Worm (Caenorhabditis elegans) whole organism, L4 larva: Measurements from ENCODE around the gene pcp-5.

Experiments used
- T20F7.1 ChIP-seq: fragments of 200-800 bp; sonication (Bioruptor generic); optimal IDR thresholded peaks from 2 replicates; lab custom pipeline; 2018; ENCODE audit warnings: mild to moderate bottlenecking, missing genetic modification characterization, missing compliant biosample characterization
- T26A8.4 ChIP-seq: fragments of 200-800 bp; sonication (Bioruptor generic); IDR thresholded peaks from 2 replicates; pipeline ENCODE4 v1.3.6; 2022; ENCODE audit warnings: missing genetic modification characterization, missing compliant biosample characterization
- aha-1 ChIP-seq: fragments of 150-350 bp; peaks from one replicate; lab custom pipeline; 2014; ENCODE audit warnings: missing biosample characterization, missing genetic modification characterization
- ama-1 ChIP-seq: fragments of 150-350 bp; optimal IDR thresholded peaks from 2 replicates; lab custom pipeline; 2014; ENCODE audit warnings: inconsistent platforms, mixed read lengths
- attf-4 ChIP-seq: sonication (generic microtip); optimal IDR thresholded peaks from 3 replicates; lab custom pipeline; 2017; ENCODE audit warnings: missing biosample characterization, missing genetic modification characterization
- ceh-32 ChIP-seq: sonication (generic microtip); optimal IDR thresholded peaks from 2 replicates; lab custom pipeline; 2016; ENCODE audit warnings: mild to moderate bottlenecking, missing genetic modification characterization, missing compliant biosample characterization; ENCODE audit not compliant: poor library complexity
- ceh-62 ChIP-seq: sonication (generic microtip); optimal IDR thresholded peaks from 2 replicates; lab custom pipeline; 2017; ENCODE audit warnings: missing biosample characterization, missing genetic modification characterization
- ces-1 ChIP-seq: fragments of 150-350 bp; sonication (generic microtip); optimal IDR thresholded peaks from 4 replicates; lab custom pipeline; 2014; ENCODE audit warnings: missing biosample characterization, missing genetic modification reagents, missing genetic modification characterization
- cey-2 ChIP-seq: sonication (generic microtip); optimal IDR thresholded peaks from 3 replicates; lab custom pipeline; 2017; ENCODE audit warnings: missing genetic modification characterization, mild to moderate bottlenecking, missing compliant biosample characterization, antibody characterized with exemption, borderline replicate concordance; ENCODE audit not compliant: insufficient read depth
- daf-16 ChIP-seq, 3 experiments: sonication (generic microtip); optimal IDR thresholded peaks; 2 replicates each; lab custom pipeline; 2016 to 2017; ENCODE audit warnings: missing genetic modification characterization in 3 of 3, missing genetic modification reagents in 3 of 3, mild to moderate bottlenecking in 2 of 3, missing compliant biosample characterization in 2 of 3, missing biosample characterization in 1 of 3, moderate library complexity in 1 of 3
- daf-8 ChIP-seq: fragments of 200-800 bp; sonication (Bioruptor generic); IDR thresholded peaks from 2 replicates; pipeline ENCODE4 v1.3.6; 2022; ENCODE audit warnings: missing genetic modification characterization, missing compliant biosample characterization
- dmd-8 ChIP-seq: fragments of 200-800 bp; sonication (Bioruptor generic); IDR thresholded peaks from 2 replicates; pipeline ENCODE4 v1.3.6; 2022; ENCODE audit warnings: missing genetic modification characterization, missing compliant biosample characterization
- dmd-9 ChIP-seq: fragments of 200-800 bp; sonication (Bioruptor generic); IDR thresholded peaks from 2 replicates; pipeline ENCODE4 v1.3.6; 2022; ENCODE audit warnings: missing genetic modification reagents, missing genetic modification characterization, missing compliant biosample characterization
- dve-1 ChIP-seq: sonication (generic microtip); optimal IDR thresholded peaks from 2 replicates; lab custom pipeline; 2017; ENCODE audit warnings: antibody characterized with exemption, mild to moderate bottlenecking, missing genetic modification characterization, missing compliant biosample characterization; ENCODE audit not compliant: insufficient read depth
- hif-1 ChIP-seq, 2 experiments: sonication (generic microtip); optimal IDR thresholded peaks; 2 replicates each; lab custom pipeline; 2016 to 2017; ENCODE audit warnings: missing compliant biosample characterization in 2 of 2, missing genetic modification characterization in 2 of 2, missing genetic modification reagents in 2 of 2, missing genotype in 2 of 2, mild to moderate bottlenecking in 1 of 2
- lin-13 ChIP-seq: fragments of 150-350 bp; optimal IDR thresholded peaks from 2 replicates; lab custom pipeline; 2014; ENCODE audit warnings: missing biosample characterization, missing genetic modification reagents, missing genetic modification characterization
- lir-3 ChIP-seq: sonication (generic microtip); optimal IDR thresholded peaks from 2 replicates; lab custom pipeline; 2016; ENCODE audit warnings: mild to moderate bottlenecking, missing genetic modification characterization, missing compliant biosample characterization
- lsy-2 ChIP-seq, 2 experiments: fragments of 150-350 bp in 1 of 2; sonication (generic microtip) in 1 of 2; optimal IDR thresholded peaks; 2 replicates each; lab custom pipeline; 2014 to 2017; ENCODE audit warnings: missing biosample characterization in 2 of 2, missing genetic modification characterization in 2 of 2
- mep-1 ChIP-seq: fragments of 150-350 bp; sonication (generic microtip); optimal IDR thresholded peaks from 3 replicates; lab custom pipeline; 2014; ENCODE audit warnings: missing biosample characterization, missing genetic modification characterization
- mxl-2 ChIP-seq: fragments of 200-800 bp; sonication (Bioruptor generic); conservative IDR thresholded peaks from 2 replicates; pipeline ENCODE4 v1.3.6; 2022; ENCODE audit warnings: missing genetic modification reagents, missing genetic modification characterization, missing compliant biosample characterization
- nhr-10 ChIP-seq: fragments of 150-350 bp; optimal IDR thresholded peaks from 2 replicates; lab custom pipeline; 2014; ENCODE audit warnings: missing biosample characterization, missing genetic modification characterization
- nhr-111 ChIP-seq: fragments of 200-800 bp; sonication (Bioruptor generic); optimal IDR thresholded peaks from 2 replicates; lab custom pipeline; 2018; ENCODE audit warnings: mild to moderate bottlenecking, missing genetic modification characterization, missing compliant biosample characterization
- nhr-42 ChIP-seq: fragments of 200-800 bp; sonication (Bioruptor generic); IDR thresholded peaks from 2 replicates; pipeline ENCODE4 v1.3.6; 2022; ENCODE audit warnings: missing genetic modification characterization, missing compliant biosample characterization
- nhr-6 ChIP-seq: fragments of 150-350 bp; optimal IDR thresholded peaks from 2 replicates; lab custom pipeline; 2014; ENCODE audit warnings: missing biosample characterization, missing genetic modification characterization
- nhr-76 ChIP-seq: fragments of 150-350 bp; optimal IDR thresholded peaks from 2 replicates; lab custom pipeline; 2014; ENCODE audit warnings: missing biosample characterization, missing genetic modification characterization
- php-3 ChIP-seq: fragments of 200-800 bp; sonication (Bioruptor generic); IDR thresholded peaks from 2 replicates; pipeline ENCODE4 v1.3.6; 2022; ENCODE audit warnings: missing genetic modification reagents, missing genetic modification characterization, missing compliant biosample characterization
- pqm-1 ChIP-seq: sonication (generic microtip); optimal IDR thresholded peaks from 2 replicates; lab custom pipeline; 2017; ENCODE audit warnings: missing biosample characterization, missing genetic modification characterization
- set-16 ChIP-seq: fragments of 200-800 bp; sonication (Bioruptor generic); IDR thresholded peaks from 2 replicates; pipeline ENCODE4 v1.3.6; 2022; ENCODE audit warnings: missing genetic modification reagents, missing genetic modification characterization, missing compliant biosample characterization
- spr-1 ChIP-seq: sonication (generic microtip); optimal IDR thresholded peaks from 2 replicates; lab custom pipeline; 2016; ENCODE audit warnings: mild to moderate bottlenecking, missing genetic modification characterization, missing compliant biosample characterization
- unc-130 ChIP-seq: sonication (generic microtip); optimal IDR thresholded peaks from 2 replicates; lab custom pipeline; 2016; ENCODE audit warnings: missing genetic modification reagents, missing genetic modification characterization, missing compliant biosample characterization
- unc-39 ChIP-seq: sonication (generic microtip); optimal IDR thresholded peaks from 2 replicates; lab custom pipeline; 2017; ENCODE audit warnings: missing biosample characterization, missing genetic modification characterization
- vab-7 ChIP-seq: fragments of 200-800 bp; sonication (Bioruptor generic); IDR thresholded peaks from 2 replicates; pipeline ENCODE4 v1.3.6; 2022; ENCODE audit warnings: missing genetic modification reagents, missing genetic modification characterization, missing compliant biosample characterization
- zip-11 ChIP-seq: fragments of 200-800 bp; sonication (Bioruptor generic); IDR thresholded peaks from 2 replicates; pipeline ENCODE4 v1.3.6; 2022; ENCODE audit warnings: missing genetic modification characterization, missing compliant biosample characterization
- ztf-7 ChIP-seq: fragments of 150-350 bp; optimal IDR thresholded peaks from 2 replicates; lab custom pipeline; 2014; ENCODE audit warnings: missing biosample characterization, missing genetic modification characterization

The pcp-5 gene

DNA sequence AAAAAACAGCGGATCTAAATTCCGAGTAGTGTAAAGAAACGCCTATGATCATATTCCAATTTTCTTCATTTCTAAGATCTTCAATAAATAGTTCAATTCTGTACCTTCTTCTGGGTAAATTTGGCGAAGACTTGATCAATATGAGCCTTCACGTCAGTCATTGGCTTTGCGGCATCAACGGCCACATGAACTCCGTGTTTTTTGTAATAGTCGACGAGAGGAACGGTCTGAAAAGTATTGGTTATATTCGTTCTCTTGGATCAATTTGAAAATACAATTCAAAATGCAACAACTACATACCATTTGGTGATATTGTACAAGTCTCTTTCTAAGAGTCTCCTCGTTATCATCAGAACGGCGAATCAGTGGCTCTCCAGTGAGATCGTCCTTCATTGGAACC is 43.0 kb upstream of the pcp-5 start:
- no peak for TF ChIP-seq mxl-2 (GFP tag; lab: Robert Waterston, UW)
- TF ChIP-seq aha-1 (tag; lab: Kevin White, UChicago) = peak; percentile 92
- TF ChIP-seq, all 104 proteins: peak for 1

DNA sequence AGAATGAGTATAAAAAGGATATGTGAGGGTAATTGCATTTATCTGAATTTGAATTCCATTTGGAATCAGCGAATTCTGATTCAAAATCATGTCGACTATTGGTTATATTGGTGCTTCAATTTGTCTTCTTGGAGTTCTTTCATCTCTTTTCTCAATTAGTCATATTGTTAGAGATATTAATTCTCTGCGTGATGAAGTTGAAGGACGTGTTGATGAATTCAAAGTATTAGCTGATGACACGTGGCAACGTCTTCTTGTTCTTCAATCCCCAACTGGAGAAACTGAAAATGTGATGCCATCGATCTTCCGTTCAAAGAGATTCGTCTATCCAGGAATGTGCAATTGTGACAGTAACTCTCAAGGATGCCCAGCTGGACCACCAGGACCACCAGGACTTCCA is 41.4 kb upstream of the pcp-5 start, which contains the start of gene col-90:
col-90 (plus strand) TSS at position 37 of the 400 bp plus-strand sequence.
- TF ChIP-seq vab-7 (GFP tag; lab: Robert Waterston, UW) (no peak), aha-1 (tag; lab: Kevin White, UChicago) (peak; percentile 75), T26A8.4 (no peak), ama-1 (lab: Kevin White, UChicago) (peak; percentile 1)

ce11 chrIII:7947677-7948076 is 40.3 kb upstream of the pcp-5 start:
- TF ChIP-seq ztf-7 (tag; lab: Kevin White, UChicago) = no peak
- TF ChIP-seq, all 104 proteins: peak for 0

DNA sequence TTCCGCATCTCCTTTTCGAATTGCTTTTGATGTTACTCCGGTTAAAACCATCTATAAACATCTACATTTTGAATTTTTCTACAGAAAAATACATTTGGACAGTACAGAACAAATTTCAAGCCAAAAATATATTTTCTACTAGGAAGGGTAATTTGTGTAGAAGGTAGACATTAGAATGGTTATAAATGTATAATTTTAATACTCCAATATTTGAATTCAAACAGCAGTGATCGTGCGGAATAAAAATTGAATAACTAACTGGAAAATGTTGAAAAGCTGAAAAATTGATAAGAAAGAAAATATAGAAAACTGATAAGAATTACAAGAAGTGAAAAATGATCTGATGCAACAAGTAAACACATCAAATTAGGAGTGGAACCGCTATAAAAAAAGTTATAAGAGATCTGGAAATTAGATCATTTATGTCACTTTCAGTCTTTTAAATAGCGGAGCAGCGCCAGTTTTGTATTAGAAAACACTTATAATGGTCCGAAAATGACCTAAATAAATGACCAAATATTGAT is 39.6 kb upstream of the pcp-5 start, which contains the start of gene gsto-1:
gsto-1 (minus strand) TSS at position 51 of the 524 bp plus-strand sequence.
- TF ChIP-seq cey-2 (tag; lab: Kevin White, UChicago) (no peak), lsy-2 (tag; optimal IDR thresholded peaks at IDR 0.05; lab: Kevin White, UChicago) (no peak), daf-16 (GFP tag; optimal IDR thresholded peaks at IDR 0.05; lab: Kevin White, UChicago) (no peak), daf-16 (tag; optimal IDR thresholded peaks at IDR 0.05; lab: Kevin White, UChicago) (peak; percentile 81), pqm-1 (peak; percentile 21), attf-4 (tag; lab: Kevin White, UChicago) (no peak), ces-1 (no peak), ztf-7 (tag; lab: Kevin White, UChicago) (peak; percentile 89), ceh-62 (tag; lab: Kevin White, UChicago) (no peak), mep-1 (tag; lab: Kevin White, UChicago) (peak; percentile 40), nhr-10 (tag; lab: Kevin White, UChicago) (no peak), nhr-42 (no peak), lin-13 (GFP tag; lab: Kevin White, UChicago) (no peak), ceh-32 (tag; lab: Kevin White, UChicago) (no peak), set-16 (no peak), zip-11 (GFP tag; lab: Robert Waterston, UW) (no peak), dmd-8 (no peak), nhr-6 (no peak), T20F7.1 (GFP tag; lab: Kevin White, UChicago) (no peak), dve-1 (peak; percentile 47), spr-1 (no peak), php-3 (GFP tag; lab: Robert Waterston, UW) (no peak), nhr-76 (tag; lab: Kevin White, UChicago) (no peak), dmd-9 (GFP tag; lab: Robert Waterston, UW) (no peak)

ce11 chrIII:7941417-7941816 is 34.0 kb upstream of the pcp-5 start, which contains the start of gene kle-2:
TSS of gene kle-2 (plus strand) at chrIII:7941717.
- no peak for TF ChIP-seq daf-8 (GFP tag; lab: Robert Waterston, UW)
- TF ChIP-seq unc-39 (tag; lab: Kevin White, UChicago) = no peak
- TF ChIP-seq unc-130 (GFP tag; lab: Kevin White, UChicago) = no peak
- no peak for TF ChIP-seq nhr-111
- TF ChIP-seq lir-3 (tag; lab: Kevin White, UChicago) = no peak
- TF ChIP-seq hif-1 (tag; optimal IDR thresholded peaks at IDR 0.05; lab: Kevin White, UChicago) = no peak
